Fruit fly (Drosophila melanogaster): ENCODE data around the gene Spase22-23.

Spase22-23 gene

DNA sequence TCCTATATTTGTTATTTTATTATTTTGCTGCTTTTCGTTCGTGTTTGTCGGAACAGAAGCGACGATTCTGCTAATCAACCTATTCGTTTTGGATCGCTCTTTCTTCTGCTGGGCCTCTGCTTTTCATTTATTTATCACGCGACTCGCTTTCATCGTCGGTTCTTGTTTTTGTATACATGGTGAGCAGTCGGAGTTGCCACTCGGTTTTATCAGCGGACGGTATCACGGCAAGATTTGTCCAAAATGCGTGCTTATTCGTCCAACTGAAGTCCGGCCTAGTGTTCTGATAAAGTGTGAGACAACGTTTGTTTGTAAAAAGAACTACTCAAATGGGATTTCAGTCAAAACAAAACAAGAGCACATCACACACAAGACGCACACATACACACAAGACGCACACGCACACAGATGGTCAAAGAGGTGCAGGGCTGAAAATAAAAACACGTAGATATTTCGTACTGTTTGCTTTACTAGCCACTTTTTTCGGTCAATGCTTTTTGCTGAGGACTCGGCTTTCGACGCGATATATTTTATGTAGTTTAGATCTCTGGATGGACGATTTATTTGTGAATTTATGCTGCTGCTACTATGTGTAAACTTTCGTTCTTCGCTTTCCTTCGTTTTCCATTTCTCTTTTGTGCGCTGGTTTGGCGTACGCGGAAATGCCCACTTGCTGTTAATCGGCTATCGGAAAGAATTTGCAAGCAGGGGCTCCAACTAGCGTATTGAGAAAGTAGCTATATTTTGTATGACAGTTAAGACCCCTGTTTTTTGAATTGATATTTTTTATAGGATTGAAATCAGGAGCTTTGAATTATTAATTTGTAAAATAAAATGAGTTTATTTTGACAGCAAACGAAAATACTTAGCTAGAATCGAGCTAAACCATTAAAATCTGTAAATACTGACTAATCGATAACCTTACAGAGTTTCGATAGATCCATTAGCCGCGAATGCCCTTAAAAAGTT lies 8.2 kb downstream of the Spase22-23 start, which contains the start of gene twin (continued):
- TF ChIP-seq Sry-δ (GFP tag; optimal IDR thresholded peaks at IDR 0.05) (peak; percentile 73), CG33557 (GFP tag; optimal IDR thresholded peaks at IDR 0.05) (peak; percentile 37), croc (GFP tag; conservative IDR thresholded peaks at IDR 0.05) (no peak), CG6854 (GFP tag; optimal IDR thresholded peaks at IDR 0.05) (no peak), yki (optimal IDR thresholded peaks at IDR 0.05) (no peak), CG34376 (GFP tag; optimal IDR thresholded peaks at IDR 0.05) (peak; percentile 20), pb (GFP tag; optimal IDR thresholded peaks at IDR 0.05) (peak; percentile 35), grau (tag; optimal IDR thresholded peaks at IDR 0.05) (peak; percentile 62), Hr51 (GFP tag; optimal IDR thresholded peaks at IDR 0.05) (peak in 1 of 2 experiments; percentile 80), Abd-B (GFP tag; optimal IDR thresholded peaks at IDR 0.05) (peak; percentile 80), org-1 (GFP tag; optimal IDR thresholded peaks at IDR 0.05) (no peak), CG12236 (GFP tag; optimal IDR thresholded peaks at IDR 0.05) (peak; percentile 41), CG13123 (GFP tag; optimal IDR thresholded peaks at IDR 0.05) (no peak), Hmr (GFP tag; optimal IDR thresholded peaks at IDR 0.05) (no peak), CG42726 (GFP tag; IDR thresholded peaks at IDR 0.05; ENCODE audit: partially characterized antibody) (no peak), ind (GFP tag; optimal IDR thresholded peaks at IDR 0.05) (peak; percentile 64), CG16813 (GFP tag; IDR thresholded peaks at IDR 0.05; ENCODE audit: partially characterized antibody) (peak; percentile 73), CG8924 (tag; optimal IDR thresholded peaks at IDR 0.05) (peak; percentile 57), CG8281 (tag; optimal IDR thresholded peaks at IDR 0.05) (no peak), MESR4 (GFP tag; optimal IDR thresholded peaks at IDR 0.05) (peak; percentile 64), Meics (GFP tag; optimal IDR thresholded peaks at IDR 0.05) (peak; percentile 51), Six4 (GFP tag; optimal IDR thresholded peaks at IDR 0.05) (no peak), sd (tag; optimal IDR thresholded peaks at IDR 0.05) (peak; percentile 77), CG17612 (GFP tag; IDR thresholded peaks at IDR 0.05) (no peak), zfh2 (GFP tag; optimal IDR thresholded peaks at IDR 0.05) (peak; percentile 72), Eip74EF (GFP tag; optimal IDR thresholded peaks at IDR 0.05) (peak in 1 of 2 experiments; percentile 43), CG7357 (GFP tag; IDR thresholded peaks at IDR 0.05) (no peak), NC2β (GFP tag; optimal IDR thresholded peaks at IDR 0.05) (peak; percentile 62), chinmo (GFP tag; IDR thresholded peaks at IDR 0.05; ENCODE audit: partially characterized antibody) (peak; percentile 42; the same call in 1 of the 4 replicates), Hmx (GFP tag; optimal IDR thresholded peaks at IDR 0.05) (peak; percentile 47), CG6791 (GFP tag; IDR thresholded peaks at IDR 0.05; ENCODE audit: partially characterized antibody) (peak; percentile 68), insv (GFP tag; optimal IDR thresholded peaks at IDR 0.05) (peak in 1 of 2 experiments; percentile 38), slou (GFP tag; optimal IDR thresholded peaks at IDR 0.05) (peak; percentile 19), Camta (GFP tag; optimal IDR thresholded peaks at IDR 0.05) (peak; percentile 58), da (GFP tag; optimal IDR thresholded peaks at IDR 0.05) (peak; percentile 2), ATbp (GFP tag; optimal IDR thresholded peaks at IDR 0.05) (no peak), Hand (GFP tag; optimal IDR thresholded peaks at IDR 0.05) (no peak), Ptx1 (GFP tag; IDR thresholded peaks at IDR 0.05) (peak; percentile 52), Elba2 (GFP tag; optimal IDR thresholded peaks at IDR 0.05) (no peak), CG12659 (GFP tag; optimal IDR thresholded peaks at IDR 0.05) (peak; percentile 73), CG10321 (GFP tag; IDR thresholded peaks at IDR 0.05) (no peak), dysf (GFP tag; IDR thresholded peaks at IDR 0.05) (peak; percentile 10; the same call in 2 of the 3 replicates), HLH54F (GFP tag; optimal IDR thresholded peaks at IDR 0.05) (peak; percentile 76), CG7963 (GFP tag; IDR thresholded peaks at IDR 0.05; ENCODE audit: partially characterized antibody) (0 out of 3 replicates have a peak, but pooled peaks have one; percentile 48), trh (GFP tag; optimal IDR thresholded peaks at IDR 0.05) (no peak), CG17385 (GFP tag; optimal IDR thresholded peaks at IDR 0.05) (peak; percentile 18), Aef1 (GFP tag; IDR thresholded peaks at IDR 0.05) (0 out of 3 replicates have a peak, but pooled peaks have one; percentile 23)
